Fruit fly (Drosophila melanogaster) S2 (cell line): Measurements from ENCODE around the gene CG8004.

Source experiments
- CG8478 ChIP-seq: fragments of >200 bp; optimal IDR thresholded peaks from 2 replicates; lab custom pipeline; 2018
- CTCF ChIP-seq, 2 experiments: fragments of >200 bp; optimal IDR thresholded peaks; 2 replicates each; lab custom pipeline; 2018

- no peak for TF ChIP-seq CTCF (optimal IDR thresholded peaks at IDR 0.05; lab: Kevin White, UChicago)
- no peak for TF ChIP-seq CG8478 (lab: Kevin White, UChicago)
Measured at dm6 chr3L:19904411-19905135, 23.7 kb downstream of the CG8004 start.
